Worm (Caenorhabditis elegans) whole organism, mixed stage, embryonic: ENCODE results near the gene T24B8.7.

Experiments used
- ces-1 ChIP-seq: fragments of 150-350 bp; optimal IDR thresholded peaks from 2 replicates; lab custom pipeline; 2014; ENCODE audit warnings: missing biosample characterization, missing genetic modification reagents, missing genetic modification characterization
- ham-2 ChIP-seq: fragments of 200-800 bp; sonication (Bioruptor generic); optimal IDR thresholded peaks from 2 replicates; lab custom pipeline; 2018; ENCODE audit warnings: mild to moderate bottlenecking, missing genetic modification characterization, missing compliant biosample characterization
- lin-13 ChIP-seq: fragments of 150-350 bp; optimal IDR thresholded peaks from 2 replicates; lab custom pipeline; 2014; ENCODE audit warnings: missing biosample characterization, missing genetic modification characterization
- lin-32 ChIP-seq: fragments of 200-800 bp; sonication (Bioruptor generic); optimal IDR thresholded peaks from 2 replicates; lab custom pipeline; 2018; ENCODE audit warnings: mild to moderate bottlenecking, missing genetic modification characterization, missing compliant biosample characterization
- nhr-76 ChIP-seq: sonication (generic microtip); optimal IDR thresholded peaks from 2 replicates; lab custom pipeline; 2017; ENCODE audit warnings: missing biosample characterization, missing genetic modification characterization
- pha-4 ChIP-seq: fragments of 150-350 bp; optimal IDR thresholded peaks from 2 replicates; lab custom pipeline; 2018; ENCODE audit warnings: missing biosample characterization, missing genetic modification reagents, missing genetic modification characterization
- sem-2 ChIP-seq: fragments of 200-800 bp; sonication (Bioruptor generic); optimal IDR thresholded peaks from 2 replicates; lab custom pipeline; 2018; ENCODE audit warnings: mild to moderate bottlenecking, missing genetic modification characterization, missing compliant biosample characterization
- sptf-1 ChIP-seq: sonication (generic microtip); optimal IDR thresholded peaks from 2 replicates; lab custom pipeline; 2017; ENCODE audit warnings: mild to moderate bottlenecking, missing genetic modification characterization, moderate library complexity, missing compliant biosample characterization
- unc-62 ChIP-seq: fragments of 150-350 bp; optimal IDR thresholded peaks from 2 replicates; lab custom pipeline; 2014; ENCODE audit warnings: missing biosample characterization, missing genetic modification reagents, missing genetic modification characterization

DNA sequence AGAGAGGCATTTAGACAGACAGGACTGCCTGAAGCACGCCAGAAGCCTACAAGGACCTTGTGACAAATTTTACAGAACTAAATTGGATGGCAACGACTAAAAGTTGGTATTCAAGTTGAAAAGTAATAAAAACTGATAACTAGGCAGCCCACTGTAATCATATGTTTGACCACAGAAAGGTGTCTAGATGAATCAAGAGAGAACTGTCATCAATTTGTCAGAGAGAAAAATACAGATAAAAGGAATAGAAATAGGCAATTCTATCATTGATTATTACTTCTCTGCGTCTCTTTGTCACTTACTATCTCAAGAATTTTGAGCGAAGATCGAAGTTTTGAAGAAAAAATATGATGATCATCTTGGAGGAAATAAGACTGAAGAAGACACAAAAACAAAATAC, 39.4 kb upstream of the T24B8.7 start:
- no peak for TF ChIP-seq sptf-1 (tag; lab: Kevin White, UChicago)
- no peak for TF ChIP-seq ham-2 (GFP tag; lab: Kevin White, UChicago)
- TF ChIP-seq lin-32 (GFP tag; lab: Kevin White, UChicago), result no peak
- TF ChIP-seq ces-1 (GFP tag; lab: Kevin White, UChicago), result no peak
- TF ChIP-seq lin-13, result no peak
- TF ChIP-seq sem-2, result no peak
- no peak for TF ChIP-seq unc-62 (GFP tag; lab: Kevin White, UChicago)
- TF ChIP-seq pha-4 (tag; lab: Kevin White, UChicago), result no peak
- TF ChIP-seq nhr-76 (tag; lab: Kevin White, UChicago), result no peak
